Fruit fly (Drosophila melanogaster): ENCODE measurements around the gene wor.

DNA sequence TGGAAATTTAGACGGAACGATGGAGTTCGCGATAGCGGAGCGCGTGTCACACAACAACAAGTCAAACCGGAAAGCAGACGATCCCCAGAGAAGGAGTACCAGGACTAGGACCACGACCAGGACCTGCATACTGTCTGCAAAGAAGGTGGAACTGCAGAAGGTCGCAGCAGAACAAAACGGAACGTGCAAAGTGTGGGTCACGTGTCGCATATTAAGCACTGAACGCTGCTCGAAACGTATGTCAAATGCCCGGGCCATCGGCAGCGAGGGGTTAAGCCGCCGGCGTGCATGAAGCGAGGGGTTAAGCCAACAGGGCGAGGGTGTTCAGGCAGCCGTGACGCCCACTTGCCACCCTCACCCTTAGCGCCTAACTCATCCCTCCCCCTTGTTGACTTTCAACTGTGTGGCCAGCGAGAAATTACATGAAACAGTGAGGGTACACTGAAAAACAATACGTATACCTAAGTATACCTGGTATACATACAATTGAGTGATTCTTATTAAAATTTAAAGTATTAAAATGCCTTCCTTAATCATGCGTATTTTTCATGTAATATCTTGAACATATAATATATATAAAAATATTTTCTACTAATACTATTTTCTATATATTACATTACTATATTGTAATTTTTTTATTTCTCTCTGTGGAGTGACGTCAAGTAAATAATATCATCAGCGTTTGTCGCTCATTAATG is 16.6 kb upstream of the wor start:
- TF ChIP-seq Pif1B (GFP tag; optimal IDR thresholded peaks at IDR 0.05), result no peak
- TF ChIP-seq CG13204 (GFP tag; optimal IDR thresholded peaks at IDR 0.05), result no peak
- TF ChIP-seq CG32121 (GFP tag; IDR thresholded peaks at IDR 0.05), result no peak
- TF ChIP-seq Snoo (tag; optimal IDR thresholded peaks at IDR 0.05), result no peak
- no peak for TF ChIP-seq CG9948 (tag; optimal IDR thresholded peaks at IDR 0.05)
- no peak for TF ChIP-seq gl (tag; optimal IDR thresholded peaks at IDR 0.05)
- TF ChIP-seq CG4496 (GFP tag; IDR thresholded peaks at IDR 0.05), result no peak
